Worm (Caenorhabditis elegans) whole organism, L2 larva: Measurements from ENCODE around the gene Y71H2AM.12.

Experiments
- alr-1 ChIP-seq: fragments of 150-350 bp; optimal IDR thresholded peaks from 2 replicates; lab custom pipeline; 2014; ENCODE audit warnings: missing biosample characterization, missing genetic modification characterization
- dmd-4 ChIP-seq: sonication (generic microtip); optimal IDR thresholded peaks from 2 replicates; lab custom pipeline; 2017; ENCODE audit warnings: missing biosample characterization, missing genetic modification characterization
- elt-3 ChIP-seq: sonication (generic microtip); optimal IDR thresholded peaks from 2 replicates; lab custom pipeline; 2017; ENCODE audit warnings: missing biosample characterization, missing genetic modification characterization
- nhr-10 ChIP-seq: sonication (generic microtip); optimal IDR thresholded peaks from 2 replicates; lab custom pipeline; 2017; ENCODE audit warnings: missing biosample characterization, missing genetic modification characterization
- skn-1 ChIP-seq: sonication (generic microtip); optimal IDR thresholded peaks from 2 replicates; lab custom pipeline; 2017; ENCODE audit warnings: missing biosample characterization, missing genetic modification characterization
- snpc-4 ChIP-seq: fragments of 150-350 bp; optimal IDR thresholded peaks from 2 replicates; lab custom pipeline; 2014; ENCODE audit warnings: missing biosample characterization, missing genetic modification characterization
- unc-55 ChIP-seq: fragments of 150-350 bp; sonication (generic microtip); optimal IDR thresholded peaks from 3 replicates; lab custom pipeline; 2014; ENCODE audit warnings: missing biosample characterization, missing genetic modification reagents, missing genetic modification characterization

DNA sequence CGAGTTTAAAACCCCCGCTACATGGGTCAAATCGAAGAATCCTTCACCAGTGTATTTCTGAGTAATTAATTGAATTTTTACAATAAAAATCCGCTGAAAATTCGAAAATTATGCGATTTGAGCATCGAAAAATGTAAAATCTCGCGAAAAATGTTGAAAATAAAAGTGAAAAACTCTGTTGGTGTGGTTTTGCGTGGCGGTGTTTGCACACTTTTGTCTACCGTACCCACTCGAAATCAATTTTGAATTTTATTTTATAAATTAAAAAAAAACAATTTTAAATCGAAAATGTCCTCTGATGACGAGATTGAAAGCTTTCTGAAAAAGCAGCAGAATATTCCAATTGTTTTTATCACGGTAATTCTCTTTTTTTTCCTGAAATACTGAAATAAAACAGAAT, 46.9 kb upstream of the Y71H2AM.12 start, which contains the start of gene Y71H2AM.6:
- no peak for TF ChIP-seq elt-3 (tag; lab: Kevin White, UChicago)
- no peak for TF ChIP-seq alr-1 (tag; lab: Kevin White, UChicago)
- no peak for TF ChIP-seq nhr-10 (tag; lab: Kevin White, UChicago)
- no peak for TF ChIP-seq skn-1
- peak; percentile 69 for TF ChIP-seq unc-55 (GFP tag; lab: Kevin White, UChicago)
- TF ChIP-seq snpc-4 (tag; lab: Kevin White, UChicago): no peak
- no peak for TF ChIP-seq dmd-4
